Fruit fly (Drosophila melanogaster): ENCODE data around the gene mRpL17.

- TF ChIP-seq CG6854 (GFP tag; optimal IDR thresholded peaks at IDR 0.05) (peak; percentile 76), lz (GFP tag; optimal IDR thresholded peaks at IDR 0.05) (no peak), Hr39 (GFP tag; optimal IDR thresholded peaks at IDR 0.05) (no peak), Met (GFP tag; optimal IDR thresholded peaks at IDR 0.05) (no peak), vri (GFP tag; optimal IDR thresholded peaks at IDR 0.05) (peak; percentile 8), spab (GFP tag; optimal IDR thresholded peaks at IDR 0.05) (no peak), CG11294 (GFP tag; IDR thresholded peaks at IDR 0.05) (no peak), CG4318 (GFP tag; optimal IDR thresholded peaks at IDR 0.05) (no peak), CG16779 (tag; optimal IDR thresholded peaks at IDR 0.05) (no peak), CG31627 (GFP tag; optimal IDR thresholded peaks at IDR 0.05) (no peak), Ets96B (tag; optimal IDR thresholded peaks at IDR 0.05) (no peak), CG11902 (GFP tag; optimal IDR thresholded peaks at IDR 0.05) (no peak)
Observed at dm6 chr3L:271501-272249, 7.1 kb downstream of the mRpL17 start.
